Worm (Caenorhabditis elegans): ENCODE measurements around the gene F28C10.1.

- no peak for TF ChIP-seq nhr-11 (tag; optimal IDR thresholded peaks at IDR 0.05)
- TF ChIP-seq ama-1 (optimal IDR thresholded peaks at IDR 0.05) = no peak
- TF ChIP-seq unc-39 (tag; optimal IDR thresholded peaks at IDR 0.05) = no peak
- TF ChIP-seq unc-62 (GFP tag; optimal IDR thresholded peaks at IDR 0.05) = no peak
Observed at ce11 chrX:553420-553819, 10.5 kb downstream of the F28C10.1 start.
